Fruit fly (Drosophila melanogaster): Measurements from ENCODE around the gene Uch-L5.

The Uch-L5 gene

dm6 chr3L:9457619-9458092 lies 19.1 kb downstream of the Uch-L5 start, which contains the start of gene CG3437 (continued):
- peak; percentile 98 for TF ChIP-seq eyg (GFP tag; optimal IDR thresholded peaks at IDR 0.05)
- TF ChIP-seq CG32532 (GFP tag; IDR thresholded peaks at IDR 0.05) = peak; percentile 99
- TF ChIP-seq trh (GFP tag; optimal IDR thresholded peaks at IDR 0.05) = peak; percentile 93
- TF ChIP-seq Aef1 (GFP tag; IDR thresholded peaks at IDR 0.05) = peak; percentile 99
- peak; percentile 97 for TF ChIP-seq CG31224 (GFP tag; IDR thresholded peaks at IDR 0.05)
- TF ChIP-seq crc (GFP tag; optimal IDR thresholded peaks at IDR 0.05) = peak; percentile 95
- peak; percentile 87 for TF ChIP-seq CG10321 (GFP tag; IDR thresholded peaks at IDR 0.05)
- peak; percentile 100 for TF ChIP-seq Med (GFP tag)
- TF ChIP-seq CG6854 (GFP tag; optimal IDR thresholded peaks at IDR 0.05) = peak; percentile 98
- no peak for TF ChIP-seq CG6791 (GFP tag; IDR thresholded peaks at IDR 0.05; ENCODE audit: partially characterized antibody)
- TF ChIP-seq tap (tag; optimal IDR thresholded peaks at IDR 0.05) = peak; percentile 94
- peak; percentile 96 for TF ChIP-seq Spps (tag; optimal IDR thresholded peaks at IDR 0.05)
- no peak for TF ChIP-seq CG1832 (GFP tag; optimal IDR thresholded peaks at IDR 0.05)
- peak; percentile 99 for TF ChIP-seq Meics (GFP tag; optimal IDR thresholded peaks at IDR 0.05)
- peak; percentile 53 for TF ChIP-seq pzg (GFP tag; optimal IDR thresholded peaks at IDR 0.05)
- TF ChIP-seq CG15479 (GFP tag; optimal IDR thresholded peaks at IDR 0.05) = peak; percentile 59
- TF ChIP-seq NfI (GFP tag; optimal IDR thresholded peaks at IDR 0.05) = peak; percentile 99
- peak; percentile 100 for TF ChIP-seq Ptx1 (GFP tag; IDR thresholded peaks at IDR 0.05)
- peak; percentile 97 for TF ChIP-seq CG3065 (GFP tag; optimal IDR thresholded peaks at IDR 0.05)
- TF ChIP-seq CkIIα-i1 (GFP tag; IDR thresholded peaks at IDR 0.05) = peak; percentile 96
- TF ChIP-seq CG4854 (GFP tag; optimal IDR thresholded peaks at IDR 0.05) = peak; percentile 98
- peak; percentile 98 for TF ChIP-seq dmrt99B (tag; optimal IDR thresholded peaks at IDR 0.05)
- TF ChIP-seq Optix (GFP tag; IDR thresholded peaks at IDR 0.05) = peak; percentile 99
- TF ChIP-seq CG12071 (GFP tag; optimal IDR thresholded peaks at IDR 0.05) = peak; percentile 99
- TF ChIP-seq gce (GFP tag; IDR thresholded peaks at IDR 0.05) = peak; percentile 99
- peak; percentile 93 for TF ChIP-seq twi (tag; optimal IDR thresholded peaks at IDR 0.05)
- peak; percentile 100 for TF ChIP-seq lab (GFP tag; optimal IDR thresholded peaks at IDR 0.05)
- TF ChIP-seq CG16863 (GFP tag; optimal IDR thresholded peaks at IDR 0.05) = peak; percentile 99
- peak; percentile 99 for TF ChIP-seq CG14050 (GFP tag; IDR thresholded peaks at IDR 0.05)
- TF ChIP-seq caup (GFP tag; optimal IDR thresholded peaks at IDR 0.05; ENCODE audit: severe bottlenecking) = peak; percentile 99
- peak; percentile 99 for TF ChIP-seq nmo (GFP tag; optimal IDR thresholded peaks at IDR 0.05)
- TF ChIP-seq CG31441 (GFP tag; IDR thresholded peaks at IDR 0.05) = peak; percentile 98
- no peak for TF ChIP-seq pita (GFP tag; optimal IDR thresholded peaks at IDR 0.05)
- TF ChIP-seq CG17328 (GFP tag; IDR thresholded peaks at IDR 0.05) = peak; percentile 99
- TF ChIP-seq YL-1 (GFP tag; optimal IDR thresholded peaks at IDR 0.05) = peak; percentile 98
- peak; percentile 97 for TF ChIP-seq CG18764 (GFP tag; optimal IDR thresholded peaks at IDR 0.05)
- peak; percentile 84 for TF ChIP-seq MESR4 (GFP tag; optimal IDR thresholded peaks at IDR 0.05)
- TF ChIP-seq Tbp (GFP tag; optimal IDR thresholded peaks at IDR 0.05) = no peak
- peak; percentile 98 for TF ChIP-seq CrebB (tag; optimal IDR thresholded peaks at IDR 0.05)
- peak; percentile 98 for TF ChIP-seq jigr1 (GFP tag; IDR thresholded peaks at IDR 0.05)
- peak; percentile 97 for TF ChIP-seq ham (GFP tag; IDR thresholded peaks at IDR 0.05)
- peak; percentile 40 for TF ChIP-seq zf30C (GFP tag; optimal IDR thresholded peaks at IDR 0.05)
- TF ChIP-seq CG7357 (GFP tag; IDR thresholded peaks at IDR 0.05) = peak; percentile 97
- TF ChIP-seq sim (GFP tag; IDR thresholded peaks at IDR 0.05) = peak; percentile 99
- peak; percentile 99 for TF ChIP-seq B-H2 (GFP tag; optimal IDR thresholded peaks at IDR 0.05)
- peak; percentile 98 for TF ChIP-seq pho (GFP tag; optimal IDR thresholded peaks at IDR 0.05)
- peak; percentile 99 for TF ChIP-seq nom (GFP tag; optimal IDR thresholded peaks at IDR 0.05)
- TF ChIP-seq prd (optimal IDR thresholded peaks at IDR 0.05) = no peak
- peak; percentile 100 for TF ChIP-seq prd (GFP tag; IDR thresholded peaks at IDR 0.05)
- peak; percentile 98 for TF ChIP-seq CG15011 (GFP tag; optimal IDR thresholded peaks at IDR 0.05)
- peak; percentile 99 for TF ChIP-seq CG9932 (GFP tag; IDR thresholded peaks at IDR 0.05)
